Worm (Caenorhabditis elegans): ENCODE data around the gene rrf-3.

Gene rrf-3

ce11 chrII:8181437-8181836 lies 19.2 kb downstream of the rrf-3 start, which contains the start of gene dylt-3:
Gene dylt-3 (plus strand): TSS chrII:8181737.
- TF ChIP-seq ztf-16 (tag; optimal IDR thresholded peaks at IDR 0.05) (no peak), hlh-30 (tag; optimal IDR thresholded peaks at IDR 0.05; ENCODE audit: insufficient read depth) (no peak), ceh-14 (tag; optimal IDR thresholded peaks at IDR 0.05) (no peak), hlh-13 (GFP tag; optimal IDR thresholded peaks at IDR 0.05) (no peak)

DNA sequence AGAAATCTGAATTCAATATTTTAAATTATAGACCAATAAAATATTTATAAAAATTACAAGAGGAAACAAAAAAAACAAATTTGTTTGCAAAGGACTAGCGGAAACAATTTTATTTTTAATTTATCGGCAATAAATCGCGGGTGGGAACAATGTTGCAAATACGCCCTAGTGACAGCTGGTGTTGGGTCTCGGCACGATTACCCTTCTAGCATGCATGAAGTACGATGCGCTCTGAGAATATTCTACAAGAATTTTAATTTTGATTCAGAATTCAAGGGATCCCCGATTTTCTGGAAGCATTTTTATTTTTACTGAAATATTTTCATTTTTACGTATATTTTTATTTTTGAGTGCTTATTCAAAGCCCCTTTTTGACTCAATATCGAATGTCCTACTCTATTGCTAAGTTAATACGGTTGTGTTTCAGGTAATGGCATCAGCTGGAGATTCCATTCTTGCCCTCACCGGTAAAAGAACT lies 22.8 kb downstream of the rrf-3 start, which contains the start of the genes mig-5 and cct-1:
Gene mig-5, minus strand, starts transcription at position 8 of the 478 bp plus-strand sequence.
Gene cct-1, plus strand, starts transcription at position 428 of the 478 bp plus-strand sequence.
- no peak for TF ChIP-seq ceh-30 (tag; optimal IDR thresholded peaks at IDR 0.05)
- no peak for TF ChIP-seq mec-3 (tag; optimal IDR thresholded peaks at IDR 0.05; ENCODE audit: borderline replicate concordance)
- TF ChIP-seq K09A11.1 (tag; optimal IDR thresholded peaks at IDR 0.05; ENCODE audit: insufficient read depth), result peak; percentile 0
- no peak for TF ChIP-seq ceh-9 (tag; optimal IDR thresholded peaks at IDR 0.05)
- TF ChIP-seq madf-2 (tag; optimal IDR thresholded peaks at IDR 0.05), result no peak
- TF ChIP-seq dve-1 (tag; optimal IDR thresholded peaks at IDR 0.05), result peak; percentile 33
- no peak for TF ChIP-seq zip-5 (tag; optimal IDR thresholded peaks at IDR 0.05)
- TF ChIP-seq C38D4.7 (GFP tag; optimal IDR thresholded peaks at IDR 0.05), result no peak
- no peak for TF ChIP-seq elt-4 (tag; optimal IDR thresholded peaks at IDR 0.05)
- peak; percentile 80 for TF ChIP-seq ceh-14 (tag; optimal IDR thresholded peaks at IDR 0.05)
- no peak for TF ChIP-seq gmeb-2 (tag; optimal IDR thresholded peaks at IDR 0.05)
- no peak for TF ChIP-seq eyg-1 (tag; optimal IDR thresholded peaks at IDR 0.05)
- TF ChIP-seq pat-9 (tag; optimal IDR thresholded peaks at IDR 0.05), result no peak
- TF ChIP-seq sox-4 (tag; optimal IDR thresholded peaks at IDR 0.05), result no peak
- no peak for TF ChIP-seq pha-2 (tag; optimal IDR thresholded peaks at IDR 0.05)
- peak; percentile 31 for TF ChIP-seq fax-1 (tag; optimal IDR thresholded peaks at IDR 0.05)
- TF ChIP-seq odd-2 (tag; optimal IDR thresholded peaks at IDR 0.05), result no peak
- TF ChIP-seq npax-4 (tag; optimal IDR thresholded peaks at IDR 0.05), result no peak
- TF ChIP-seq che-1 (tag; optimal IDR thresholded peaks at IDR 0.05), result no peak
- peak; percentile 94 for TF ChIP-seq nfya-1 (tag; optimal IDR thresholded peaks at IDR 0.05)
- TF ChIP-seq pros-1 (tag; optimal IDR thresholded peaks at IDR 0.05), result no peak
- TF ChIP-seq ceh-31 (tag; optimal IDR thresholded peaks at IDR 0.05), result peak; percentile 68
- TF ChIP-seq sox-2 (GFP tag; IDR thresholded peaks at IDR 0.05), result no peak
- no peak for TF ChIP-seq lin-11 (tag; optimal IDR thresholded peaks at IDR 0.05)
- TF ChIP-seq lim-6 (tag; optimal IDR thresholded peaks at IDR 0.05), result no peak
- peak; percentile 35 for TF ChIP-seq ceh-19 (GFP tag; optimal IDR thresholded peaks at IDR 0.05)
- peak; percentile 70 for TF ChIP-seq ref-2 (tag; optimal IDR thresholded peaks at IDR 0.05)
- no peak for TF ChIP-seq nhr-11 (tag; optimal IDR thresholded peaks at IDR 0.05)
- peak; percentile 86 for TF ChIP-seq unc-55 (GFP tag; optimal IDR thresholded peaks at IDR 0.05)
- TF ChIP-seq Y22D7AL.16 (tag; optimal IDR thresholded peaks at IDR 0.05), result peak; percentile 28
- TF ChIP-seq unc-42 (tag; optimal IDR thresholded peaks at IDR 0.05), result peak; percentile 84
- no peak for TF ChIP-seq ceh-24 (tag; optimal IDR thresholded peaks at IDR 0.05)
- TF ChIP-seq ceh-48 (tag; optimal IDR thresholded peaks at IDR 0.05), result peak; percentile 24
- TF ChIP-seq T23F11.4 (GFP tag; optimal IDR thresholded peaks at IDR 0.05), result no peak
- no peak for TF ChIP-seq fkh-6 (tag; optimal IDR thresholded peaks at IDR 0.05)
- peak; percentile 5 for TF ChIP-seq F13H6.1 (tag; optimal IDR thresholded peaks at IDR 0.05)
- TF ChIP-seq elt-2 (tag; optimal IDR thresholded peaks at IDR 0.05), result peak; percentile 59
- TF ChIP-seq hlh-13 (GFP tag; optimal IDR thresholded peaks at IDR 0.05), result no peak
- no peak for TF ChIP-seq tbx-7 (tag; optimal IDR thresholded peaks at IDR 0.05)
- TF ChIP-seq nhr-232 (tag; optimal IDR thresholded peaks at IDR 0.05), result no peak
- TF ChIP-seq K02D7.2 (tag; optimal IDR thresholded peaks at IDR 0.05), result no peak
- no peak for TF ChIP-seq hlh-15 (tag; optimal IDR thresholded peaks at IDR 0.05)
- TF ChIP-seq hlh-8 (tag; optimal IDR thresholded peaks at IDR 0.05), result peak; percentile 60
- TF ChIP-seq ahr-1 (tag; optimal IDR thresholded peaks at IDR 0.05), result no peak
- TF ChIP-seq hlh-6 (tag; optimal IDR thresholded peaks at IDR 0.05), result no peak
- TF ChIP-seq ceh-18 (tag; optimal IDR thresholded peaks at IDR 0.05), result peak; percentile 92
- TF ChIP-seq tbx-2 (tag; optimal IDR thresholded peaks at IDR 0.05), result peak; percentile 69
- no peak for TF ChIP-seq sdc-2 (tag; optimal IDR thresholded peaks at IDR 0.05)
- no peak for TF ChIP-seq ceh-22 (tag; optimal IDR thresholded peaks at IDR 0.05)

All from whole organism, late embryonic.